Worm (Caenorhabditis elegans): Measurements from ENCODE around the gene T10D4.19.

ce11 chrII:3135293-3135692, 16.4 kb upstream of the T10D4.19 start:
- TF ChIP-seq flt-1 (GFP tag; IDR thresholded peaks at IDR 0.05), result no peak
- no peak for TF ChIP-seq tra-4 (tag; optimal IDR thresholded peaks at IDR 0.05)
- TF ChIP-seq aly-1 (tag; optimal IDR thresholded peaks at IDR 0.05), result no peak
- TF ChIP-seq sea-1 (GFP tag; conservative IDR thresholded peaks at IDR 0.05), result no peak
- TF ChIP-seq tbx-37 (GFP tag; conservative IDR thresholded peaks at IDR 0.05), result no peak
- TF ChIP-seq ama-1 (optimal IDR thresholded peaks at IDR 0.05), result no peak
- no peak for TF ChIP-seq hnd-1 (tag; optimal IDR thresholded peaks at IDR 0.05)
- TF ChIP-seq ceh-36 (tag; optimal IDR thresholded peaks at IDR 0.05), result peak; percentile 63
- TF ChIP-seq F13C5.2 (tag; optimal IDR thresholded peaks at IDR 0.05), result no peak
- TF ChIP-seq scrt-1 (GFP tag; IDR thresholded peaks at IDR 0.05), result no peak
- TF ChIP-seq ceh-13 (GFP tag; optimal IDR thresholded peaks at IDR 0.05), result no peak
- TF ChIP-seq hmbx-1 (tag; optimal IDR thresholded peaks at IDR 0.05), result no peak
- TF ChIP-seq ets-7 (tag; optimal IDR thresholded peaks at IDR 0.05), result no peak

All from whole organism, early embryonic.